Fruit fly (Drosophila melanogaster) whole organism, larva: ENCODE results near the gene Hsp26.

Source experiments
- noc ChIP-seq: fragments of 200-800 bp; sonication (Bioruptor generic); optimal IDR thresholded peaks from 3 replicates; lab custom pipeline; 2019; ENCODE audit warnings: missing biosample characterization, mild to moderate bottlenecking, missing genetic modification characterization, moderate library complexity

Gene Hsp26

dm6 chr3L:9333745-9334382, 43.4 kb downstream of the Hsp26 start, which contains the start of gene PGRP-LA:
Gene PGRP-LA, plus strand, starts transcription at chr3L:9334332.
- no peak for TF ChIP-seq noc
